Fruit fly (Drosophila melanogaster) whole organism, embryonic: ENCODE measurements around the gene CG10343.
A peak's percentile ranks its signal among the peaks of the same experiment; 100 is the strongest.

Experiments used
- Asciz ChIP-seq: fragments of 200-800 bp; sonication (Bioruptor generic); optimal IDR thresholded peaks from 2 replicates; lab custom pipeline; 2017; ENCODE audit warnings: missing biosample characterization, mild to moderate bottlenecking, missing genetic modification characterization, missing genetic modification reagents
- Bgb ChIP-seq: fragments of 200-800 bp; sonication (Bioruptor generic); IDR thresholded peaks from 2 replicates; pipeline ENCODE4 v1.3.6; 2022; ENCODE audit warnings: missing biosample characterization, missing genetic modification characterization; ENCODE audit not compliant: partially characterized antibody
- Blimp-1 ChIP-seq: fragments of 200-800 bp; sonication (Bioruptor generic); optimal IDR thresholded peaks from 3 replicates; lab custom pipeline; 2018; ENCODE audit warnings: missing biosample characterization, missing genetic modification characterization, mild to moderate bottlenecking, moderate library complexity, missing genetic modification reagents
- C15 ChIP-seq: fragments of 200-800 bp; sonication (Bioruptor generic); IDR thresholded peaks from 3 replicates; pipeline ENCODE4 v1.3.6; 2022; ENCODE audit warnings: missing biosample characterization, missing genetic modification characterization
- CG10209 ChIP-seq: fragments of 200-800 bp; sonication (Bioruptor generic); optimal IDR thresholded peaks from 3 replicates; lab custom pipeline; 2017; ENCODE audit warnings: missing biosample characterization, mild to moderate bottlenecking, missing genetic modification characterization, missing genetic modification reagents
- CG10274 ChIP-seq: fragments of 200-800 bp; sonication (Bioruptor generic); optimal IDR thresholded peaks from 3 replicates; lab custom pipeline; 2017; ENCODE audit warnings: missing biosample characterization, mild to moderate bottlenecking, missing genetic modification characterization
- CG10321 ChIP-seq: fragments of 200-800 bp; sonication (Bioruptor generic); IDR thresholded peaks from 2 replicates; pipeline ENCODE4 v1.3.6; 2022; ENCODE audit warnings: missing biosample characterization, missing genetic modification characterization
- CG12071 ChIP-seq: fragments of 200-800 bp; sonication (Bioruptor generic); optimal IDR thresholded peaks from 3 replicates; lab custom pipeline; 2018; ENCODE audit warnings: missing biosample characterization, mild to moderate bottlenecking, missing genetic modification characterization
- CG12391 ChIP-seq: fragments of 200-800 bp; sonication (Bioruptor generic); optimal IDR thresholded peaks from 3 replicates; lab custom pipeline; 2018; ENCODE audit warnings: missing biosample characterization, mild to moderate bottlenecking, missing genetic modification characterization, moderate library complexity
- CG13296 ChIP-seq: fragments of 200-800 bp; sonication (Bioruptor generic); optimal IDR thresholded peaks from 3 replicates; lab custom pipeline; 2018; ENCODE audit warnings: missing biosample characterization, mild to moderate bottlenecking, missing genetic modification characterization
- CG14050 ChIP-seq: fragments of 200-800 bp; sonication (Bioruptor generic); IDR thresholded peaks from 3 replicates; pipeline ENCODE4 v1.3.6; 2022; ENCODE audit warnings: missing biosample characterization, missing genetic modification characterization
- CG2712 ChIP-seq: fragments of 200-800 bp; optimal IDR thresholded peaks from 3 replicates; lab custom pipeline; 2019; ENCODE audit warnings: missing biosample characterization, mild to moderate bottlenecking, missing genetic modification characterization, moderate library complexity
- CG31441 ChIP-seq: fragments of 200-800 bp; sonication (Bioruptor generic); IDR thresholded peaks from 2 replicates; pipeline ENCODE4 v1.3.6; 2022; ENCODE audit warnings: missing biosample characterization, missing genetic modification characterization
- CG4360 ChIP-seq: fragments of 200-800 bp; sonication (Bioruptor generic); IDR thresholded peaks from 2 replicates; pipeline ENCODE4 v1.3.6; 2022; ENCODE audit warnings: missing biosample characterization, missing genetic modification characterization
- CG4730 ChIP-seq: fragments of 200-800 bp; sonication (Bioruptor generic); IDR thresholded peaks from 2 replicates; pipeline ENCODE4 v1.3.6; 2022; ENCODE audit warnings: missing biosample characterization, missing genetic modification characterization
- CG7271 ChIP-seq: fragments of 200-800 bp; sonication (Bioruptor generic); optimal IDR thresholded peaks from 2 replicates; lab custom pipeline; 2018; ENCODE audit warnings: missing biosample characterization, mild to moderate bottlenecking, missing genetic modification characterization, moderate library complexity
- CG8359 ChIP-seq: fragments of 200-800 bp; sonication (Bioruptor generic); optimal IDR thresholded peaks from 2 replicates; lab custom pipeline; 2017; ENCODE audit warnings: missing biosample characterization, mild to moderate bottlenecking, missing genetic modification characterization, borderline replicate concordance
- CG8478 ChIP-seq: fragments of >200 bp; optimal IDR thresholded peaks from 2 replicates; lab custom pipeline; 2018
- CG9609 ChIP-seq: fragments of 200-800 bp; sonication (Bioruptor generic); optimal IDR thresholded peaks from 3 replicates; lab custom pipeline; 2016; ENCODE audit warnings: missing biosample characterization, missing genetic modification characterization
- CG9727 ChIP-seq: fragments of 200-800 bp; sonication (Bioruptor generic); optimal IDR thresholded peaks from 3 replicates; lab custom pipeline; 2017; ENCODE audit warnings: missing biosample characterization, mild to moderate bottlenecking, missing genetic modification characterization
- CG9876 ChIP-seq: fragments of 200-800 bp; sonication (Bioruptor generic); optimal IDR thresholded peaks from 2 replicates; lab custom pipeline; 2016; ENCODE audit warnings: missing biosample characterization, missing genetic modification characterization
- CTCF ChIP-seq: fragments of 200-800 bp; sonication (Bioruptor generic); optimal IDR thresholded peaks from 2 replicates; lab custom pipeline; 2017; ENCODE audit warnings: missing biosample characterization, mild to moderate bottlenecking, missing genetic modification characterization, moderate library complexity
- Dfd ChIP-seq, 2 experiments: fragments of >200 bp; optimal IDR thresholded peaks; 2 replicates each; lab custom pipeline; 2017; ENCODE audit warnings: missing biosample characterization in 2 of 2, missing genetic modification characterization in 2 of 2
- E2f2 ChIP-seq: fragments of 200-800 bp; sonication (Bioruptor generic); IDR thresholded peaks from 2 replicates; pipeline ENCODE4 v1.3.6; 2022; ENCODE audit warnings: missing biosample characterization, missing genetic modification characterization
- Hmr ChIP-seq: fragments of 200-800 bp; sonication (Bioruptor generic); optimal IDR thresholded peaks from 3 replicates; lab custom pipeline; 2017; ENCODE audit warnings: mild to moderate bottlenecking, missing biosample characterization, missing genetic modification reagents, missing genetic modification characterization
- Med ChIP-seq: fragments of 200-800 bp; sonication (Bioruptor generic); peaks from one replicate; lab custom pipeline; 2016; ENCODE audit warnings: missing biosample characterization, missing genetic modification characterization, mild to moderate bottlenecking, inconsistent platforms, moderate library complexity
- Meics ChIP-seq: fragments of 200-800 bp; sonication (Bioruptor generic); optimal IDR thresholded peaks from 2 replicates; lab custom pipeline; 2017; ENCODE audit warnings: missing biosample characterization, mild to moderate bottlenecking, missing genetic modification characterization
- Mrtf ChIP-seq: fragments of 200-800 bp; sonication (Bioruptor generic); IDR thresholded peaks from 3 replicates; pipeline ENCODE4 v1.3.6; 2022; ENCODE audit warnings: missing biosample characterization, missing genetic modification characterization
- Myb ChIP-seq: fragments of 200-800 bp; sonication (Bioruptor generic); optimal IDR thresholded peaks from 2 replicates; lab custom pipeline; 2016; ENCODE audit warnings: missing biosample characterization, missing genetic modification characterization
- Six4 ChIP-seq: fragments of 200-800 bp; sonication (Bioruptor generic); optimal IDR thresholded peaks from 2 replicates; lab custom pipeline; 2016; ENCODE audit warnings: missing biosample characterization, missing genetic modification characterization
- ash1 ChIP-seq: fragments of 200-800 bp; sonication (Bioruptor generic); optimal IDR thresholded peaks from 2 replicates; lab custom pipeline; 2018; ENCODE audit warnings: missing biosample characterization, mild to moderate bottlenecking, missing genetic modification characterization
- bigmax ChIP-seq: fragments of 200-800 bp; sonication (Bioruptor generic); optimal IDR thresholded peaks from 2 replicates; lab custom pipeline; 2018; ENCODE audit warnings: missing biosample characterization, mild to moderate bottlenecking, missing genetic modification characterization
- bsh ChIP-seq, 2 experiments: fragments of 200-800 bp; sonication (Bioruptor generic); optimal IDR thresholded peaks; 2 replicates each; lab custom pipeline; 2017 to 2018; ENCODE audit warnings: mild to moderate bottlenecking in 2 of 2, missing biosample characterization in 2 of 2, missing genetic modification characterization in 2 of 2, moderate library complexity in 1 of 2
- btn ChIP-seq: fragments of 200-800 bp; sonication (Bioruptor generic); optimal IDR thresholded peaks from 2 replicates; lab custom pipeline; 2016; ENCODE audit warnings: missing biosample characterization, missing genetic modification characterization
- chn ChIP-seq: fragments of 200-800 bp; sonication (Bioruptor generic); optimal IDR thresholded peaks from 2 replicates; lab custom pipeline; 2016; ENCODE audit warnings: missing biosample characterization, missing genetic modification characterization
- crp ChIP-seq, 2 experiments: fragments of 200-800 bp; sonication (Bioruptor generic); optimal IDR thresholded peaks; 2 replicates in 1 of 2; 3 replicates in 1 of 2; lab custom pipeline; 2017; ENCODE audit warnings: missing biosample characterization in 2 of 2, missing genetic modification characterization in 2 of 2, mild to moderate bottlenecking in 1 of 2, moderate library complexity in 1 of 2
- danr ChIP-seq: fragments of 200-800 bp; sonication (Bioruptor generic); IDR thresholded peaks from 2 replicates; pipeline ENCODE4 v1.3.6; 2022; ENCODE audit warnings: missing biosample characterization, missing genetic modification characterization
- emc ChIP-seq: fragments of 200-800 bp; sonication (Bioruptor generic); optimal IDR thresholded peaks from 2 replicates; lab custom pipeline; 2016; ENCODE audit warnings: missing biosample characterization, missing genetic modification characterization
- en ChIP-seq: fragments of 200-800 bp; sonication (Bioruptor generic); optimal IDR thresholded peaks from 2 replicates; lab custom pipeline; 2016; ENCODE audit warnings: missing biosample characterization, missing genetic modification characterization
- fd3F ChIP-seq: fragments of 200-800 bp; sonication (Bioruptor generic); optimal IDR thresholded peaks from 2 replicates; lab custom pipeline; 2018; ENCODE audit warnings: missing biosample characterization, mild to moderate bottlenecking, missing genetic modification characterization, moderate library complexity
- gcm2 ChIP-seq: fragments of 200-800 bp; sonication (Bioruptor generic); optimal IDR thresholded peaks from 2 replicates; lab custom pipeline; 2016; ENCODE audit warnings: missing biosample characterization, missing genetic modification characterization
- h ChIP-seq: fragments of >200 bp; optimal IDR thresholded peaks from 2 replicates; lab custom pipeline; 2017
- hth ChIP-seq: fragments of >200 bp; optimal IDR thresholded peaks from 2 replicates; lab custom pipeline; 2017; ENCODE audit warnings: inconsistent platforms
- phol ChIP-seq: fragments of 200-800 bp; sonication (Bioruptor generic); optimal IDR thresholded peaks from 3 replicates; lab custom pipeline; 2018; ENCODE audit warnings: missing biosample characterization, mild to moderate bottlenecking, missing genetic modification characterization, moderate library complexity
- pros ChIP-seq: fragments of 200-800 bp; sonication (Bioruptor generic); optimal IDR thresholded peaks from 3 replicates; lab custom pipeline; 2019; ENCODE audit warnings: missing biosample characterization, mild to moderate bottlenecking, missing genetic modification characterization, moderate library complexity
- pzg ChIP-seq: fragments of 200-800 bp; sonication (Bioruptor generic); optimal IDR thresholded peaks from 3 replicates; lab custom pipeline; 2018; ENCODE audit warnings: missing biosample characterization, mild to moderate bottlenecking, missing genetic modification characterization, moderate library complexity
- salm ChIP-seq: fragments of 200-800 bp; sonication (Bioruptor generic); optimal IDR thresholded peaks from 2 replicates; lab custom pipeline; 2018; ENCODE audit warnings: missing biosample characterization, mild to moderate bottlenecking, missing genetic modification characterization
- tap ChIP-seq: fragments of 200-800 bp; optimal IDR thresholded peaks from 3 replicates; lab custom pipeline; 2019; ENCODE audit warnings: missing biosample characterization, mild to moderate bottlenecking, missing genetic modification characterization, moderate library complexity
- wor ChIP-seq: fragments of 200-800 bp; sonication (Bioruptor generic); IDR thresholded peaks from 2 replicates; pipeline ENCODE4 v1.3.6; 2022; ENCODE audit warnings: missing biosample characterization, missing genetic modification characterization
- zen2 ChIP-seq: fragments of 200-800 bp; sonication (Bioruptor generic); IDR thresholded peaks from 3 replicates; pipeline ENCODE4 v1.3.6; 2022; ENCODE audit warnings: missing biosample characterization, missing genetic modification characterization; ENCODE audit not compliant: partially characterized antibody

Gene CG10343

DNA sequence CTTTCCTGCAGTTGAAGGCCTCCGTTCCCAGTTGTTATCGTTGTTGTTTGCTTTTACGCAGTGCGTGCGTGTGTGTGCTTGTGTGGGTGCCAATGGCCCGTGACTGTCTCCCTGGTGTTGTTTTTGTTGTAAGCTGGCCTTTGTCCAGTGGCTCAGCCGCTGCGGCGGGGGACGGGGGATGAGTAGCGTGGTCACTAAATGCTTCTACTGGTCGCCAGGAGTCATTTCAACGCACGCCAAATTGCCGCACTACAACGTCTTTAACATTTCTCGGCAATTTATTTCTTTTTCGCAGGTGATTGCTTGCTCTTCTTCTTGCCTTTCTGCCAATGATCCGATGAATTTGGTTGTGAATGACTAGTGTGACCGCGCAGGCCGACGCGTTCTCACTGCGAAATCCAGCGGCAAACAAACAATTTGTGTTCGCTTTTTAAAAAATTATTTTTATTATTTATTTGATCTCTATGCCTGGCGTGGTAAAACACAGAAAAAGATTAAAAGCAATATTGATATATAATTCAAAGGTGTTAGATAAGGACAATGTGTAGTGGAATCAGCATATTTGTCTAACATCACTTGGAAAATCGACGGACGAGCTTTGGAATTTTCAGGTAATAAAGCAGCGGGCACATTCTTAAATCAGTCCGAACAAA, 5.1 kb downstream of the CG10343 start, which contains the start of the genes Faf2 and Grip71 (continued):
- TF ChIP-seq CG12071 (GFP tag; lab: Kevin White, UChicago) (peak; percentile 41), Myb (peak; percentile 66), Six4 (GFP tag; lab: Kevin White, UChicago) (peak; percentile 71), C15 (GFP tag; lab: Robert Waterston, UW) (peak; percentile 85; the same call in 2 of the 3 replicates), CG8359 (no peak), CG31441 (GFP tag; lab: Robert Waterston, UW) (peak; percentile 90), Blimp-1 (GFP tag; lab: Kevin White, UChicago) (peak; percentile 86), Dfd (GFP tag; optimal IDR thresholded peaks at IDR 0.05; lab: Kevin White, UChicago) (peak; percentile 43 to 65), en (peak; percentile 44), Mrtf (GFP tag; lab: Robert Waterston, UW) (peak; percentile 93), CG9876 (GFP tag; lab: Kevin White, UChicago) (peak; percentile 44), zen2 (GFP tag; lab: Robert Waterston, UW) (no peak), CG2712 (tag; lab: Kevin White, UChicago) (peak; percentile 96), CG4360 (GFP tag; lab: Robert Waterston, UW) (peak; percentile 88), CG12391 (tag; lab: Kevin White, UChicago) (peak; percentile 94), pzg (GFP tag; lab: Kevin White, UChicago) (peak; percentile 83), ash1 (GFP tag; lab: Kevin White, UChicago) (no peak), CG9727 (GFP tag; lab: Kevin White, UChicago) (peak; percentile 88), danr (GFP tag; lab: Robert Waterston, UW) (peak; percentile 89; the same call in 1 of the 2 replicates), Bgb (GFP tag; lab: Robert Waterston, UW) (peak; percentile 23; the same call in 1 of the 2 replicates), tap (peak; percentile 81), h (lab: Kevin White, UChicago) (peak; percentile 32), phol (tag; lab: Kevin White, UChicago) (peak; percentile 96), CG10274 (GFP tag; lab: Kevin White, UChicago) (peak; percentile 52), CG10209 (peak; percentile 90), CG4730 (GFP tag; lab: Robert Waterston, UW) (peak; percentile 94), CG14050 (GFP tag; lab: Robert Waterston, UW) (peak; percentile 92), CTCF (GFP tag; lab: Kevin White, UChicago) (peak; percentile 23), chn (peak; percentile 93), Meics (GFP tag; lab: Kevin White, UChicago) (peak; percentile 82), pros (GFP tag; lab: Kevin White, UChicago) (peak; percentile 7), CG13296 (GFP tag; lab: Kevin White, UChicago) (peak; percentile 57), emc (GFP tag; lab: Kevin White, UChicago) (peak; percentile 71), fd3F (GFP tag; lab: Kevin White, UChicago) (peak; percentile 92), btn (no peak), salm (tag; lab: Kevin White, UChicago) (peak; percentile 63), Med (GFP tag; lab: Kevin White, UChicago) (peak; percentile 97), crp (GFP tag; optimal IDR thresholded peaks at IDR 0.05; lab: Kevin White, UChicago) (peak in 1 of 2 experiments; percentile 72), hth (lab: Kevin White, UChicago) (no peak), CG9609 (GFP tag; lab: Kevin White, UChicago) (peak; percentile 83), CG10321 (GFP tag; lab: Robert Waterston, UW) (peak; percentile 56; the same call in 1 of the 2 replicates), bsh (GFP tag; optimal IDR thresholded peaks at IDR 0.05; lab: Kevin White, UChicago) (peak in 1 of 2 experiments; percentile 93), wor (GFP tag; lab: Robert Waterston, UW) (peak; percentile 90), Asciz (GFP tag; lab: Kevin White, UChicago) (peak; percentile 68), Hmr (GFP tag; lab: Kevin White, UChicago) (peak; percentile 88), gcm2 (GFP tag; lab: Kevin White, UChicago) (no peak), CG7271 (peak; percentile 71), E2f2 (GFP tag; lab: Robert Waterston, UW) (peak; percentile 86), bigmax (GFP tag; lab: Kevin White, UChicago) (peak; percentile 26), CG8478 (lab: Kevin White, UChicago) (peak; percentile 80)
